Fruit fly (Drosophila melanogaster) whole organism, embryonic: ENCODE measurements around the gene CG2104.

ENCODE experiments used
- Adf1 ChIP-seq: fragments of 200-800 bp; sonication (Bioruptor generic); IDR thresholded peaks from 2 replicates; pipeline ENCODE4 v1.3.6; 2022; ENCODE audit warnings: missing biosample characterization, missing genetic modification characterization
- BEAF-32 ChIP-seq: fragments of 200-800 bp; sonication (Bioruptor generic); optimal IDR thresholded peaks from 3 replicates; lab custom pipeline; 2017; ENCODE audit warnings: missing biosample characterization, missing genetic modification characterization, mild to moderate bottlenecking, moderate library complexity, missing genetic modification reagents
- Bdp1 ChIP-seq: fragments of 200-800 bp; sonication (Bioruptor generic); optimal IDR thresholded peaks from 3 replicates; lab custom pipeline; 2016; ENCODE audit warnings: missing biosample characterization, missing genetic modification characterization
- Bgb ChIP-seq: fragments of 200-800 bp; sonication (Bioruptor generic); IDR thresholded peaks from 2 replicates; pipeline ENCODE4 v1.3.6; 2022; ENCODE audit warnings: missing biosample characterization, missing genetic modification characterization; ENCODE audit not compliant: partially characterized antibody
- CG10959 ChIP-seq: fragments of 200-800 bp; sonication (Bioruptor generic); IDR thresholded peaks from 2 replicates; pipeline ENCODE4 v1.3.6; 2022; ENCODE audit warnings: missing biosample characterization, missing genetic modification characterization
- CG11085 ChIP-seq: fragments of 200-800 bp; sonication (Bioruptor generic); IDR thresholded peaks from 2 replicates; pipeline ENCODE4 v1.3.6; 2022; ENCODE audit warnings: missing biosample characterization, missing genetic modification characterization
- CG11696 ChIP-seq: fragments of 200-800 bp; sonication (Bioruptor generic); IDR thresholded peaks from 2 replicates; pipeline ENCODE4 v1.3.6; 2022; ENCODE audit warnings: missing biosample characterization, missing genetic modification characterization
- CG12071 ChIP-seq: fragments of 200-800 bp; sonication (Bioruptor generic); optimal IDR thresholded peaks from 3 replicates; lab custom pipeline; 2018; ENCODE audit warnings: missing biosample characterization, mild to moderate bottlenecking, missing genetic modification characterization
- CG13296 ChIP-seq: fragments of 200-800 bp; sonication (Bioruptor generic); optimal IDR thresholded peaks from 3 replicates; lab custom pipeline; 2018; ENCODE audit warnings: missing biosample characterization, mild to moderate bottlenecking, missing genetic modification characterization
- CG15601 ChIP-seq: fragments of 200-800 bp; sonication (Bioruptor generic); optimal IDR thresholded peaks from 3 replicates; lab custom pipeline; 2019; ENCODE audit warnings: missing biosample characterization, mild to moderate bottlenecking, missing genetic modification characterization, moderate library complexity
- CG17361 ChIP-seq: fragments of 200-800 bp; sonication (Bioruptor generic); IDR thresholded peaks from 3 replicates; pipeline ENCODE4 v1.3.6; 2022; ENCODE audit warnings: missing biosample characterization, missing genetic modification characterization
- CG18619 ChIP-seq: fragments of 200-800 bp; sonication (Bioruptor generic); optimal IDR thresholded peaks from 3 replicates; lab custom pipeline; 2017; ENCODE audit warnings: missing biosample characterization, mild to moderate bottlenecking, missing genetic modification characterization
- CG2199 ChIP-seq: fragments of 200-800 bp; sonication (Bioruptor generic); IDR thresholded peaks from 3 replicates; pipeline ENCODE4 v1.3.6; 2022; ENCODE audit warnings: missing biosample characterization, missing genetic modification characterization
- CG30020 ChIP-seq: fragments of 200-800 bp; optimal IDR thresholded peaks from 2 replicates; lab custom pipeline; 2019; ENCODE audit warnings: missing biosample characterization, mild to moderate bottlenecking, missing genetic modification characterization, moderate library complexity
- CG30431 ChIP-seq: fragments of 200-800 bp; sonication (Bioruptor generic); optimal IDR thresholded peaks from 2 replicates; lab custom pipeline; 2017; ENCODE audit warnings: missing biosample characterization, missing genetic modification characterization
- CG3163 ChIP-seq: fragments of 200-800 bp; sonication (Bioruptor generic); optimal IDR thresholded peaks from 3 replicates; lab custom pipeline; 2016; ENCODE audit warnings: missing biosample characterization, missing genetic modification characterization
- CG32532 ChIP-seq: fragments of 200-800 bp; sonication (Bioruptor generic); IDR thresholded peaks from 2 replicates; pipeline ENCODE4 v1.3.6; 2022; ENCODE audit warnings: missing biosample characterization, missing genetic modification characterization
- CG4360 ChIP-seq: fragments of 200-800 bp; sonication (Bioruptor generic); IDR thresholded peaks from 2 replicates; pipeline ENCODE4 v1.3.6; 2022; ENCODE audit warnings: missing biosample characterization, missing genetic modification characterization
- CG43689 ChIP-seq: fragments of 200-800 bp; sonication (Bioruptor generic); IDR thresholded peaks from 2 replicates; pipeline ENCODE4 v1.3.6; 2022; ENCODE audit warnings: missing biosample characterization, missing genetic modification characterization
- CG4404 ChIP-seq: fragments of 200-800 bp; sonication (Bioruptor generic); IDR thresholded peaks from 2 replicates; pipeline ENCODE4 v1.3.6; 2022; ENCODE audit warnings: missing biosample characterization, missing genetic modification characterization
- CG5180 ChIP-seq: fragments of 200-800 bp; sonication (Bioruptor generic); optimal IDR thresholded peaks from 3 replicates; lab custom pipeline; 2017; ENCODE audit warnings: missing biosample characterization, missing genetic modification characterization, mild to moderate bottlenecking, moderate library complexity, missing genetic modification reagents
- CG8089 ChIP-seq: fragments of 200-800 bp; sonication (Bioruptor generic); optimal IDR thresholded peaks from 3 replicates; lab custom pipeline; 2016; ENCODE audit warnings: missing biosample characterization, missing genetic modification characterization
- CG9215 ChIP-seq: fragments of 200-800 bp; sonication (Bioruptor generic); IDR thresholded peaks from 2 replicates; pipeline ENCODE4 v1.3.6; 2022; ENCODE audit warnings: missing biosample characterization, missing genetic modification characterization
- CG9876 ChIP-seq: fragments of 200-800 bp; sonication (Bioruptor generic); optimal IDR thresholded peaks from 2 replicates; lab custom pipeline; 2016; ENCODE audit warnings: missing biosample characterization, missing genetic modification characterization
- Dref ChIP-seq: fragments of 200-800 bp; sonication (Bioruptor generic); IDR thresholded peaks from 2 replicates; pipeline ENCODE4 v1.3.6; 2022; ENCODE audit warnings: missing biosample characterization, missing genetic modification characterization
- Drgx ChIP-seq: fragments of 200-800 bp; sonication (Bioruptor generic); IDR thresholded peaks from 2 replicates; pipeline ENCODE4 v1.3.6; 2022; ENCODE audit warnings: missing biosample characterization, missing genetic modification characterization
- HHEX ChIP-seq: fragments of 200-800 bp; sonication (Bioruptor generic); optimal IDR thresholded peaks from 3 replicates; lab custom pipeline; 2017; ENCODE audit warnings: missing biosample characterization, mild to moderate bottlenecking, missing genetic modification characterization, missing genetic modification reagents
- Mad ChIP-seq: fragments of 200-800 bp; sonication (Bioruptor generic); optimal IDR thresholded peaks from 2 replicates; lab custom pipeline; 2016; ENCODE audit warnings: missing biosample characterization, missing genetic modification characterization
- NC2α ChIP-seq: fragments of 200-800 bp; sonication (Bioruptor generic); optimal IDR thresholded peaks from 2 replicates; lab custom pipeline; 2016; ENCODE audit warnings: missing biosample characterization, missing genetic modification characterization
- Oli ChIP-seq: fragments of 200-800 bp; sonication (Bioruptor generic); optimal IDR thresholded peaks from 2 replicates; lab custom pipeline; 2018; ENCODE audit warnings: missing biosample characterization, mild to moderate bottlenecking, missing genetic modification characterization, moderate library complexity
- Side ChIP-seq: fragments of 200-800 bp; sonication (Bioruptor generic); optimal IDR thresholded peaks from 2 replicates; lab custom pipeline; 2016; ENCODE audit warnings: missing biosample characterization, missing genetic modification characterization
- ato ChIP-seq: fragments of 200-800 bp; sonication (Bioruptor generic); IDR thresholded peaks from 2 replicates; pipeline ENCODE4 v1.3.6; 2022; ENCODE audit warnings: missing biosample characterization, missing genetic modification characterization; ENCODE audit not compliant: partially characterized antibody
- bbx ChIP-seq: fragments of 200-800 bp; sonication (Bioruptor generic); IDR thresholded peaks from 2 replicates; pipeline ENCODE4 v1.3.6; 2022; ENCODE audit warnings: missing biosample characterization, missing genetic modification characterization; ENCODE audit not compliant: partially characterized antibody
- cas ChIP-seq: fragments of 200-800 bp; sonication (Bioruptor generic); IDR thresholded peaks from 2 replicates; pipeline ENCODE4 v1.3.6; 2022; ENCODE audit warnings: missing biosample characterization, missing genetic modification characterization
- chif ChIP-seq, 2 experiments: fragments of 200-800 bp; sonication (Bioruptor generic); optimal IDR thresholded peaks; 3 replicates each; lab custom pipeline; 2016; ENCODE audit warnings: missing biosample characterization in 2 of 2, missing genetic modification characterization in 2 of 2
- chm ChIP-seq: fragments of 200-800 bp; sonication (Bioruptor generic); IDR thresholded peaks from 2 replicates; pipeline ENCODE4 v1.3.6; 2022; ENCODE audit warnings: missing biosample characterization, missing genetic modification characterization
- chn ChIP-seq: fragments of 200-800 bp; sonication (Bioruptor generic); optimal IDR thresholded peaks from 2 replicates; lab custom pipeline; 2016; ENCODE audit warnings: missing biosample characterization, missing genetic modification characterization
- dysf ChIP-seq: fragments of 200-800 bp; sonication (Bioruptor generic); IDR thresholded peaks from 3 replicates; pipeline ENCODE4 v1.3.6; 2022; ENCODE audit warnings: missing biosample characterization, missing genetic modification characterization
- gce ChIP-seq: fragments of 200-800 bp; sonication (Bioruptor generic); IDR thresholded peaks from 3 replicates; pipeline ENCODE4 v1.3.6; 2022; ENCODE audit warnings: missing biosample characterization, missing genetic modification characterization
- h ChIP-seq: fragments of >200 bp; optimal IDR thresholded peaks from 2 replicates; lab custom pipeline; 2017
- mld ChIP-seq: fragments of 200-800 bp; sonication (Bioruptor generic); IDR thresholded peaks from 3 replicates; pipeline ENCODE4 v1.3.6; 2022; ENCODE audit warnings: missing biosample characterization, missing genetic modification characterization; ENCODE audit not compliant: partially characterized antibody
- pnt ChIP-seq: fragments of 200-800 bp; sonication (Bioruptor generic); optimal IDR thresholded peaks from 3 replicates; lab custom pipeline; 2016; ENCODE audit warnings: missing biosample characterization, missing genetic modification characterization
- pros ChIP-seq: fragments of 200-800 bp; sonication (Bioruptor generic); optimal IDR thresholded peaks from 3 replicates; lab custom pipeline; 2019; ENCODE audit warnings: missing biosample characterization, mild to moderate bottlenecking, missing genetic modification characterization, moderate library complexity
- psq ChIP-seq: fragments of 200-800 bp; sonication (Bioruptor generic); optimal IDR thresholded peaks from 2 replicates; lab custom pipeline; 2017; ENCODE audit warnings: missing biosample characterization, missing genetic modification characterization
- sc ChIP-seq, 3 experiments: fragments of >200 bp in 2 of 3; fragments of 200-800 bp in 1 of 3; sonication (Bioruptor generic) in 1 of 3; optimal IDR thresholded peaks; 2 replicates in 2 of 3; 3 replicates in 1 of 3; lab custom pipeline; 2017; ENCODE audit warnings: mild to moderate bottlenecking in 1 of 3, missing biosample characterization in 1 of 3, missing genetic modification characterization in 1 of 3, missing genetic modification reagents in 1 of 3
- sens-2 ChIP-seq: fragments of 200-800 bp; sonication (Bioruptor generic); IDR thresholded peaks from 2 replicates; pipeline ENCODE4 v1.3.6; 2022; ENCODE audit warnings: missing biosample characterization, missing genetic modification characterization
- slou ChIP-seq: fragments of 200-800 bp; sonication (Bioruptor generic); optimal IDR thresholded peaks from 3 replicates; lab custom pipeline; 2016; ENCODE audit warnings: missing biosample characterization, missing genetic modification characterization
- tin ChIP-seq: fragments of 200-800 bp; sonication (Bioruptor generic); optimal IDR thresholded peaks from 3 replicates; lab custom pipeline; 2016; ENCODE audit warnings: missing biosample characterization, missing genetic modification characterization
- tio ChIP-seq: fragments of 200-800 bp; sonication (Bioruptor generic); optimal IDR thresholded peaks from 2 replicates; lab custom pipeline; 2017; ENCODE audit warnings: missing biosample characterization, missing genetic modification characterization, inconsistent platforms
- trem ChIP-seq: fragments of 200-800 bp; optimal IDR thresholded peaks from 3 replicates; lab custom pipeline; 2019; ENCODE audit warnings: missing biosample characterization, mild to moderate bottlenecking, missing genetic modification characterization, moderate library complexity
- yki ChIP-seq: fragments of >200 bp; optimal IDR thresholded peaks from 3 replicates; lab custom pipeline; 2018

CG2104 gene

dm6 chr3R:5686049-5686757 lies 6.9 kb downstream of the CG2104 start (continued):
- TF ChIP-seq CG30431 (GFP tag; lab: Kevin White, UChicago) (peak; percentile 18), pnt (GFP tag; lab: Kevin White, UChicago) (no peak), chm (GFP tag; lab: Robert Waterston, UW) (no peak), psq (GFP tag; lab: Kevin White, UChicago) (no peak), CG8089 (GFP tag; lab: Kevin White, UChicago) (no peak), Bgb (no peak), CG12071 (GFP tag; lab: Kevin White, UChicago) (peak; percentile 34), Drgx (GFP tag; lab: Robert Waterston, UW) (no peak), slou (GFP tag; lab: Kevin White, UChicago) (no peak), sc (optimal IDR thresholded peaks at IDR 0.05; lab: Kevin White, UChicago) (no peak), sc (GFP tag; optimal IDR thresholded peaks at IDR 0.05; lab: Kevin White, UChicago) (no peak), CG43689 (GFP tag; lab: Robert Waterston, UW) (no peak), CG11085 (GFP tag; lab: Robert Waterston, UW) (no peak), CG18619 (peak; percentile 34), Side (GFP tag; lab: Kevin White, UChicago) (no peak), dysf (GFP tag; lab: Robert Waterston, UW) (peak; percentile 61; the same call in 2 of the 3 replicates), Oli (tag; lab: Kevin White, UChicago) (peak; percentile 60), pros (GFP tag; lab: Kevin White, UChicago) (no peak), CG5180 (GFP tag; lab: Kevin White, UChicago) (peak; percentile 5), yki (lab: Kevin White, UChicago) (no peak), trem (tag; lab: Kevin White, UChicago) (no peak), Adf1 (no peak), CG17361 (GFP tag; lab: Robert Waterston, UW) (peak; percentile 42; the same call in 1 of the 3 replicates), Bdp1 (no peak), CG10959 (no peak), NC2α (no peak), CG9215 (GFP tag; lab: Robert Waterston, UW) (no peak), CG3163 (GFP tag; lab: Kevin White, UChicago) (no peak), CG2199 (GFP tag; lab: Robert Waterston, UW) (no peak), mld (GFP tag; lab: Robert Waterston, UW) (no peak), gce (GFP tag; lab: Robert Waterston, UW) (no peak), tio (GFP tag; lab: Kevin White, UChicago) (peak; percentile 9), chif (GFP tag; optimal IDR thresholded peaks at IDR 0.05; lab: Kevin White, UChicago) (peak in 1 of 2 experiments; percentile 22), CG4404 (GFP tag; lab: Robert Waterston, UW) (0 out of 2 replicates have a peak, but pooled peaks have one; percentile 26), CG11696 (GFP tag; lab: Robert Waterston, UW) (no peak), chn (GFP tag; lab: Kevin White, UChicago) (peak; percentile 25), bbx (no peak), sens-2 (GFP tag; lab: Robert Waterston, UW) (no peak), CG4360 (no peak), CG15601 (tag; lab: Kevin White, UChicago) (peak; percentile 31), CG13296 (peak; percentile 39), CG9876 (GFP tag; lab: Kevin White, UChicago) (no peak), ato (GFP tag; lab: Robert Waterston, UW) (no peak), HHEX (GFP tag; lab: Kevin White, UChicago) (peak; percentile 59), CG32532 (GFP tag; lab: Robert Waterston, UW) (peak; percentile 24; the same call in 1 of the 2 replicates), CG30020 (tag; lab: Kevin White, UChicago) (no peak), Dref (no peak), cas (GFP tag; lab: Robert Waterston, UW) (no peak), tin (peak; percentile 20), h (lab: Kevin White, UChicago) (no peak), BEAF-32 (GFP tag; lab: Kevin White, UChicago) (no peak), Mad (peak; percentile 7)
